Fruit fly (Drosophila melanogaster) whole organism, embryonic: ENCODE data around the gene papi.

Experiments used
- Abd-B ChIP-seq: fragments of 200-800 bp; sonication (Bioruptor generic); optimal IDR thresholded peaks from 2 replicates; lab custom pipeline; 2018; ENCODE audit warnings: missing biosample characterization, mild to moderate bottlenecking, missing genetic modification characterization, moderate library complexity
- Atf-2 ChIP-seq: fragments of 200-800 bp; sonication (Bioruptor generic); optimal IDR thresholded peaks from 2 replicates; lab custom pipeline; 2016; ENCODE audit warnings: missing biosample characterization, missing genetic modification characterization
- Blimp-1 ChIP-seq: fragments of 200-800 bp; sonication (Bioruptor generic); optimal IDR thresholded peaks from 3 replicates; lab custom pipeline; 2018; ENCODE audit warnings: missing biosample characterization, missing genetic modification characterization, mild to moderate bottlenecking, moderate library complexity, missing genetic modification reagents
- CG1024 ChIP-seq: fragments of 200-800 bp; sonication (Bioruptor generic); IDR thresholded peaks from 2 replicates; pipeline ENCODE4 v1.3.6; 2022; ENCODE audit warnings: missing biosample characterization, missing genetic modification characterization
- CG12155 ChIP-seq: fragments of 200-800 bp; sonication (Bioruptor generic); optimal IDR thresholded peaks from 3 replicates; lab custom pipeline; 2016; ENCODE audit warnings: missing biosample characterization, missing genetic modification characterization
- CG13424 ChIP-seq: fragments of 200-800 bp; sonication (Bioruptor generic); optimal IDR thresholded peaks from 2 replicates; lab custom pipeline; 2019; ENCODE audit warnings: missing biosample characterization, mild to moderate bottlenecking, missing genetic modification characterization, moderate library complexity
- CG13775 ChIP-seq: fragments of 200-800 bp; sonication (Bioruptor generic); optimal IDR thresholded peaks from 3 replicates; lab custom pipeline; 2017; ENCODE audit warnings: missing biosample characterization, mild to moderate bottlenecking, missing genetic modification characterization
- CG14050 ChIP-seq: fragments of 200-800 bp; sonication (Bioruptor generic); IDR thresholded peaks from 3 replicates; pipeline ENCODE4 v1.3.6; 2022; ENCODE audit warnings: missing biosample characterization, missing genetic modification characterization
- CG17912 ChIP-seq: fragments of 200-800 bp; sonication (Bioruptor generic); optimal IDR thresholded peaks from 2 replicates; lab custom pipeline; 2018; ENCODE audit warnings: missing biosample characterization, mild to moderate bottlenecking, missing genetic modification characterization
- CG18599 ChIP-seq: fragments of 200-800 bp; sonication (Bioruptor generic); optimal IDR thresholded peaks from 3 replicates; lab custom pipeline; 2017; ENCODE audit warnings: missing biosample characterization, missing genetic modification characterization, mild to moderate bottlenecking, moderate library complexity, missing genetic modification reagents
- CG18619 ChIP-seq: fragments of 200-800 bp; sonication (Bioruptor generic); optimal IDR thresholded peaks from 3 replicates; lab custom pipeline; 2017; ENCODE audit warnings: missing biosample characterization, mild to moderate bottlenecking, missing genetic modification characterization
- CG2129 ChIP-seq: fragments of 200-800 bp; sonication (Bioruptor generic); IDR thresholded peaks from 2 replicates; pipeline ENCODE4 v1.3.6; 2022; ENCODE audit warnings: missing biosample characterization, missing genetic modification characterization; ENCODE audit not compliant: partially characterized antibody
- CG30431 ChIP-seq: fragments of 200-800 bp; sonication (Bioruptor generic); optimal IDR thresholded peaks from 2 replicates; lab custom pipeline; 2017; ENCODE audit warnings: missing biosample characterization, missing genetic modification characterization
- CG4360 ChIP-seq: fragments of 200-800 bp; sonication (Bioruptor generic); IDR thresholded peaks from 2 replicates; pipeline ENCODE4 v1.3.6; 2022; ENCODE audit warnings: missing biosample characterization, missing genetic modification characterization
- CG7372 ChIP-seq: fragments of 200-800 bp; sonication (Bioruptor generic); IDR thresholded peaks from 2 replicates; pipeline ENCODE4 v1.3.6; 2022; ENCODE audit warnings: missing biosample characterization, missing genetic modification characterization
- CG7786 ChIP-seq: fragments of 200-800 bp; sonication (Bioruptor generic); optimal IDR thresholded peaks from 2 replicates; lab custom pipeline; 2016; ENCODE audit warnings: missing biosample characterization, missing genetic modification characterization
- CG8089 ChIP-seq: fragments of 200-800 bp; sonication (Bioruptor generic); optimal IDR thresholded peaks from 3 replicates; lab custom pipeline; 2016; ENCODE audit warnings: missing biosample characterization, missing genetic modification characterization
- CG8359 ChIP-seq: fragments of 200-800 bp; sonication (Bioruptor generic); optimal IDR thresholded peaks from 2 replicates; lab custom pipeline; 2017; ENCODE audit warnings: missing biosample characterization, mild to moderate bottlenecking, missing genetic modification characterization, borderline replicate concordance
- Drgx ChIP-seq: fragments of 200-800 bp; sonication (Bioruptor generic); IDR thresholded peaks from 2 replicates; pipeline ENCODE4 v1.3.6; 2022; ENCODE audit warnings: missing biosample characterization, missing genetic modification characterization
- E2f1 ChIP-seq: fragments of 200-800 bp; sonication (Bioruptor generic); IDR thresholded peaks from 2 replicates; pipeline ENCODE4 v1.3.6; 2022; ENCODE audit warnings: missing biosample characterization, missing genetic modification characterization
- Eip74EF ChIP-seq, 2 experiments: fragments of 200-800 bp in 1 of 2; fragments of >200 bp in 1 of 2; sonication (Bioruptor generic) in 1 of 2; optimal IDR thresholded peaks; 2 replicates each; lab custom pipeline; 2017 to 2019; ENCODE audit warnings: missing biosample characterization in 2 of 2, missing genetic modification characterization in 2 of 2, mild to moderate bottlenecking in 1 of 2, moderate library complexity in 1 of 2
- Fer1 ChIP-seq: fragments of 200-800 bp; sonication (Bioruptor generic); optimal IDR thresholded peaks from 2 replicates; lab custom pipeline; 2017; ENCODE audit warnings: missing biosample characterization, mild to moderate bottlenecking, missing genetic modification characterization
- H2.0 ChIP-seq: fragments of 200-800 bp; sonication (Bioruptor generic); IDR thresholded peaks from 2 replicates; pipeline ENCODE4 v1.3.6; 2022; ENCODE audit warnings: missing biosample characterization, missing genetic modification characterization
- Hr3 ChIP-seq: fragments of 200-800 bp; sonication (Bioruptor generic); optimal IDR thresholded peaks from 3 replicates; lab custom pipeline; 2016; ENCODE audit warnings: missing biosample characterization, missing genetic modification characterization
- Nf-YB ChIP-seq: fragments of 200-800 bp; sonication (Bioruptor generic); optimal IDR thresholded peaks from 3 replicates; lab custom pipeline; 2019; ENCODE audit warnings: missing biosample characterization, mild to moderate bottlenecking, missing genetic modification characterization, moderate library complexity
- al ChIP-seq: fragments of 200-800 bp; sonication (Bioruptor generic); IDR thresholded peaks from 2 replicates; pipeline ENCODE4 v1.3.6; 2022; ENCODE audit warnings: missing biosample characterization, missing genetic modification characterization
- aop ChIP-seq: fragments of 200-800 bp; sonication (Bioruptor generic); IDR thresholded peaks from 2 replicates; pipeline ENCODE4 v1.3.6; 2022; ENCODE audit warnings: missing biosample characterization, missing genetic modification characterization
- cas ChIP-seq: fragments of 200-800 bp; sonication (Bioruptor generic); IDR thresholded peaks from 2 replicates; pipeline ENCODE4 v1.3.6; 2022; ENCODE audit warnings: missing biosample characterization, missing genetic modification characterization
- caup ChIP-seq: fragments of 200-800 bp; sonication (Bioruptor generic); optimal IDR thresholded peaks from 3 replicates; lab custom pipeline; 2017; ENCODE audit warnings: missing biosample characterization, mild to moderate bottlenecking, missing genetic modification characterization, moderate library complexity; ENCODE audit not compliant: severe bottlenecking
- chm ChIP-seq: fragments of 200-800 bp; sonication (Bioruptor generic); IDR thresholded peaks from 2 replicates; pipeline ENCODE4 v1.3.6; 2022; ENCODE audit warnings: missing biosample characterization, missing genetic modification characterization
- dmrt99B ChIP-seq: fragments of 200-800 bp; sonication (Bioruptor generic); optimal IDR thresholded peaks from 2 replicates; lab custom pipeline; 2018; ENCODE audit warnings: missing biosample characterization, mild to moderate bottlenecking, missing genetic modification characterization, moderate library complexity
- esg ChIP-seq: fragments of 200-800 bp; sonication (Bioruptor generic); conservative IDR thresholded peaks from 2 replicates; pipeline ENCODE4 v1.3.6; 2022; ENCODE audit warnings: missing biosample characterization, missing genetic modification characterization
- grau ChIP-seq: fragments of 200-800 bp; optimal IDR thresholded peaks from 3 replicates; lab custom pipeline; 2019; ENCODE audit warnings: missing biosample characterization, mild to moderate bottlenecking, missing genetic modification characterization, moderate library complexity
- gro ChIP-seq: fragments of 200-800 bp; sonication (Bioruptor generic); optimal IDR thresholded peaks from 2 replicates; lab custom pipeline; 2016; ENCODE audit warnings: missing biosample characterization, missing genetic modification characterization
- hkb ChIP-seq, 2 experiments: fragments of 200-800 bp in 1 of 2; fragments of >200 bp in 1 of 2; sonication (Bioruptor generic) in 1 of 2; IDR thresholded peaks in 1 of 2; optimal IDR thresholded peaks in 1 of 2; 2 replicates each; pipeline versions ENCODE4 v1.3.6 to Lab custom; 2017 to 2022; ENCODE audit warnings: missing biosample characterization in 1 of 2, missing genetic modification characterization in 1 of 2
- hth ChIP-seq: fragments of >200 bp; optimal IDR thresholded peaks from 2 replicates; lab custom pipeline; 2017; ENCODE audit warnings: inconsistent platforms
- lbe ChIP-seq: fragments of 200-800 bp; sonication (Bioruptor generic); optimal IDR thresholded peaks from 2 replicates; lab custom pipeline; 2016; ENCODE audit warnings: missing biosample characterization, mild to moderate bottlenecking, missing genetic modification characterization
- maf-S ChIP-seq: fragments of 200-800 bp; sonication (Bioruptor generic); optimal IDR thresholded peaks from 2 replicates; lab custom pipeline; 2016; ENCODE audit warnings: missing biosample characterization, missing genetic modification characterization
- nau ChIP-seq: fragments of 200-800 bp; sonication (Bioruptor generic); optimal IDR thresholded peaks from 3 replicates; lab custom pipeline; 2017; ENCODE audit warnings: missing biosample characterization, mild to moderate bottlenecking, missing genetic modification characterization, missing genetic modification reagents
- pfk ChIP-seq: fragments of 200-800 bp; sonication (Bioruptor generic); optimal IDR thresholded peaks from 2 replicates; lab custom pipeline; 2018; ENCODE audit warnings: missing biosample characterization, mild to moderate bottlenecking, missing genetic modification characterization, moderate library complexity
- prd ChIP-seq, 3 experiments: fragments of >200 bp in 2 of 3; fragments of 200-800 bp in 1 of 3; sonication (Bioruptor generic) in 1 of 3; optimal IDR thresholded peaks in 2 of 3; IDR thresholded peaks in 1 of 3; 2 replicates in 2 of 3; 3 replicates in 1 of 3; pipeline versions ENCODE4 v1.3.6 to Lab custom; 2017 to 2022; ENCODE audit warnings: missing biosample characterization in 1 of 3, missing genetic modification characterization in 1 of 3
- pzg ChIP-seq: fragments of 200-800 bp; sonication (Bioruptor generic); optimal IDR thresholded peaks from 3 replicates; lab custom pipeline; 2018; ENCODE audit warnings: missing biosample characterization, mild to moderate bottlenecking, missing genetic modification characterization, moderate library complexity
- salm ChIP-seq: fragments of 200-800 bp; sonication (Bioruptor generic); optimal IDR thresholded peaks from 2 replicates; lab custom pipeline; 2018; ENCODE audit warnings: missing biosample characterization, mild to moderate bottlenecking, missing genetic modification characterization
- sisA ChIP-seq: fragments of 200-800 bp; sonication (Bioruptor generic); IDR thresholded peaks from 2 replicates; pipeline ENCODE4 v1.3.6; 2022; ENCODE audit warnings: missing biosample characterization, missing genetic modification characterization
- ssp ChIP-seq: fragments of 200-800 bp; sonication (Bioruptor generic); IDR thresholded peaks from 2 replicates; pipeline ENCODE4 v1.3.6; 2022; ENCODE audit warnings: missing biosample characterization, missing genetic modification characterization
- stc ChIP-seq: fragments of 200-800 bp; sonication (Bioruptor generic); IDR thresholded peaks from 2 replicates; pipeline ENCODE4 v1.3.6; 2022; ENCODE audit warnings: missing biosample characterization, missing genetic modification characterization
- toy ChIP-seq: fragments of 200-800 bp; sonication (Bioruptor generic); IDR thresholded peaks from 2 replicates; pipeline ENCODE4 v1.3.6; 2022; ENCODE audit warnings: missing biosample characterization, missing genetic modification characterization
- usp ChIP-seq: fragments of >200 bp; optimal IDR thresholded peaks from 2 replicates; lab custom pipeline; 2017; ENCODE audit warnings: missing biosample characterization, missing genetic modification characterization
- zf30C ChIP-seq: fragments of 200-800 bp; sonication (Bioruptor generic); optimal IDR thresholded peaks from 3 replicates; lab custom pipeline; 2018; ENCODE audit warnings: missing biosample characterization, mild to moderate bottlenecking, missing genetic modification characterization

Gene papi

dm6 chr2L:2189100-2189499, 31.4 kb upstream of the papi start (continued):
- TF ChIP-seq CG4360 (peak; percentile 79), H2.0 (peak; percentile 44; the same call in 1 of the 2 replicates), CG7372 (GFP tag; lab: Robert Waterston, UW) (peak; percentile 23; the same call in 1 of the 2 replicates), Nf-YB (GFP tag; lab: Kevin White, UChicago) (peak; percentile 36), CG18599 (no peak), cas (GFP tag; lab: Robert Waterston, UW) (no peak), gro (GFP tag; lab: Kevin White, UChicago) (no peak), pzg (GFP tag; lab: Kevin White, UChicago) (no peak), stc (GFP tag; lab: Robert Waterston, UW) (no peak), usp (GFP tag; lab: Kevin White, UChicago) (no peak), salm (tag; lab: Kevin White, UChicago) (no peak), zf30C (GFP tag; lab: Kevin White, UChicago) (peak; percentile 82), Drgx (GFP tag; lab: Robert Waterston, UW) (peak; percentile 19; the same call in 1 of the 2 replicates), CG30431 (GFP tag; lab: Kevin White, UChicago) (peak; percentile 82), pfk (GFP tag; lab: Kevin White, UChicago) (no peak), toy (no peak), Atf-2 (GFP tag; lab: Kevin White, UChicago) (peak; percentile 70), CG2129 (GFP tag; lab: Robert Waterston, UW) (no peak), esg (GFP tag; lab: Robert Waterston, UW) (peak; percentile 40; the same call in 1 of the 2 replicates), Blimp-1 (peak; percentile 87), nau (GFP tag; lab: Kevin White, UChicago) (no peak), chm (GFP tag; lab: Robert Waterston, UW) (peak; percentile 83; the same call in 1 of the 2 replicates), grau (peak; percentile 53), E2f1 (peak; percentile 46; the same call in 1 of the 2 replicates), CG12155 (GFP tag; lab: Kevin White, UChicago) (peak; percentile 18), sisA (GFP tag; lab: Robert Waterston, UW) (peak; percentile 79), aop (GFP tag; lab: Robert Waterston, UW) (peak; percentile 53; the same call in 1 of the 2 replicates), Fer1 (GFP tag; lab: Kevin White, UChicago) (no peak), CG8359 (peak; percentile 60), Abd-B (GFP tag; lab: Kevin White, UChicago) (peak; percentile 54), CG17912 (GFP tag; lab: Kevin White, UChicago) (no peak), caup (GFP tag; lab: Kevin White, UChicago) (no peak), ssp (peak; percentile 61), maf-S (GFP tag; lab: Kevin White, UChicago) (no peak), CG13775 (GFP tag; lab: Kevin White, UChicago) (peak; percentile 75), Eip74EF (GFP tag; optimal IDR thresholded peaks at IDR 0.05; lab: Kevin White, UChicago) (peak in 1 of 2 experiments; percentile 25), Hr3 (GFP tag; lab: Kevin White, UChicago) (peak; percentile 56), CG8089 (GFP tag; lab: Kevin White, UChicago) (peak; percentile 75), al (GFP tag; lab: Robert Waterston, UW) (no peak), lbe (GFP tag; lab: Kevin White, UChicago) (peak; percentile 6), CG13424 (tag; lab: Kevin White, UChicago) (peak; percentile 62), CG18619 (peak; percentile 47), prd (optimal IDR thresholded peaks at IDR 0.05; lab: Kevin White, UChicago) (no peak), prd (GFP tag; IDR thresholded peaks at IDR 0.05; lab: Robert Waterston, UW) (peak; percentile 82), hkb (optimal IDR thresholded peaks at IDR 0.05; lab: Kevin White, UChicago) (no peak), hkb (GFP tag; IDR thresholded peaks at IDR 0.05; lab: Robert Waterston, UW) (peak; percentile 60), hth (lab: Kevin White, UChicago) (no peak), CG1024 (GFP tag; lab: Robert Waterston, UW) (peak; percentile 47; the same call in 1 of the 2 replicates), CG14050 (peak; percentile 21; the same call in 1 of the 3 replicates), CG7786 (GFP tag; lab: Kevin White, UChicago) (peak; percentile 20), dmrt99B (peak; percentile 56)
